Fruit fly (Drosophila melanogaster): ENCODE data around the gene SP1029.

SP1029 gene

DNA sequence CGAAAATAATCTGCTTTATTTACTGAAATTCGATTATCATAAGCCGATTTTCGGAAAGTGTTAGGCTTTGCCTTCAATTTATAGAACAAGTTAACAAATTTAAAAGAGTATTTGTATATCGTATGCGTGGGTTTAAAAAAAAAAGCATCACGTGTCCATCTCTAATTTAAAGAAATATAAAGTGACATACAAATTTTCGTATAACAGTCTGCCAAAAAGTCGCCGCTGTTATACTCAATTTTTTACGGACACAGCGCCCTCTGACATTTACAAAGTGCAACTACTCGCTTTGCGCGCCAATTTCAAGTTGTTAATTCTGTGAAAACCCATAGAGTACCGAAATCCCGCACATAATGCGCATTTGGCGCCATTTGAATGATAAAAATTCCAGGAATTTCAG is 1.2 kb upstream of the SP1029 start (continued):
- TF ChIP-seq CG18619 (GFP tag; optimal IDR thresholded peaks at IDR 0.05) (no peak), Awh (GFP tag; IDR thresholded peaks at IDR 0.05) (no peak), CG31388 (GFP tag; optimal IDR thresholded peaks at IDR 0.05) (no peak), pzg (GFP tag; optimal IDR thresholded peaks at IDR 0.05) (peak; percentile 33), CG2116 (GFP tag; optimal IDR thresholded peaks at IDR 0.05) (no peak), jumu (GFP tag; optimal IDR thresholded peaks at IDR 0.05) (no peak), pfk (GFP tag; optimal IDR thresholded peaks at IDR 0.05) (no peak), Six4 (GFP tag; optimal IDR thresholded peaks at IDR 0.05) (no peak), az2 (GFP tag; optimal IDR thresholded peaks at IDR 0.05) (no peak), H2.0 (GFP tag; IDR thresholded peaks at IDR 0.05) (no peak), CG3163 (GFP tag; optimal IDR thresholded peaks at IDR 0.05) (no peak), CG2712 (tag; optimal IDR thresholded peaks at IDR 0.05) (peak; percentile 51), CG34422 (GFP tag; IDR thresholded peaks at IDR 0.05) (peak; percentile 53; the same call in 1 of the 3 replicates), CG14014 (GFP tag; IDR thresholded peaks at IDR 0.05) (0 out of 2 replicates have a peak, but pooled peaks have one; percentile 27), hth (optimal IDR thresholded peaks at IDR 0.05) (no peak), Dip3 (GFP tag; optimal IDR thresholded peaks at IDR 0.05) (no peak), Dll (GFP tag; IDR thresholded peaks at IDR 0.05; ENCODE audit: partially characterized antibody) (peak; percentile 93), Drgx (GFP tag; IDR thresholded peaks at IDR 0.05) (no peak), Xbp1 (GFP tag; optimal IDR thresholded peaks at IDR 0.05) (peak; percentile 54), ato (GFP tag; IDR thresholded peaks at IDR 0.05; ENCODE audit: partially characterized antibody) (0 out of 2 replicates have a peak, but pooled peaks have one; percentile 53), crol (GFP tag; IDR thresholded peaks at IDR 0.05) (no peak), HHEX (GFP tag; optimal IDR thresholded peaks at IDR 0.05) (no peak), CG2202 (tag; optimal IDR thresholded peaks at IDR 0.05) (no peak), sr (GFP tag; IDR thresholded peaks at IDR 0.05) (0 out of 3 replicates have a peak, but pooled peaks have one; percentile 37), vnd (GFP tag; IDR thresholded peaks at IDR 0.05; ENCODE audit: partially characterized antibody) (peak; percentile 67), CG7357 (GFP tag; IDR thresholded peaks at IDR 0.05) (no peak), sima (GFP tag; optimal IDR thresholded peaks at IDR 0.05) (no peak), ash1 (GFP tag; optimal IDR thresholded peaks at IDR 0.05) (no peak), CG10654 (GFP tag; optimal IDR thresholded peaks at IDR 0.05) (no peak), Hr51 (GFP tag; optimal IDR thresholded peaks at IDR 0.05) (peak in 1 of 2 experiments; percentile 7), CG31224 (GFP tag; IDR thresholded peaks at IDR 0.05) (no peak), gcm2 (GFP tag; optimal IDR thresholded peaks at IDR 0.05) (no peak), bab2 (GFP tag; optimal IDR thresholded peaks at IDR 0.05) (no peak), CG32532 (GFP tag; IDR thresholded peaks at IDR 0.05) (peak; percentile 66; the same call in 1 of the 2 replicates), CG4328 (GFP tag; optimal IDR thresholded peaks at IDR 0.05) (no peak), CG1233 (GFP tag; optimal IDR thresholded peaks at IDR 0.05) (no peak), CG3726 (GFP tag; IDR thresholded peaks at IDR 0.05) (no peak), CG11504 (tag; optimal IDR thresholded peaks at IDR 0.05) (peak; percentile 5), CG4707 (GFP tag; optimal IDR thresholded peaks at IDR 0.05) (no peak), CG10431 (GFP tag; optimal IDR thresholded peaks at IDR 0.05) (no peak), unc-4 (GFP tag; IDR thresholded peaks at IDR 0.05; ENCODE audit: partially characterized antibody) (peak; percentile 82), CG34376 (GFP tag; optimal IDR thresholded peaks at IDR 0.05) (no peak), nau (GFP tag; optimal IDR thresholded peaks at IDR 0.05) (no peak), Atf3 (GFP tag; optimal IDR thresholded peaks at IDR 0.05) (no peak), CG17829 (tag; optimal IDR thresholded peaks at IDR 0.05) (peak; percentile 61), chif (GFP tag; optimal IDR thresholded peaks at IDR 0.05) (peak in 1 of 2 experiments; percentile 27), CG12744 (GFP tag; optimal IDR thresholded peaks at IDR 0.05) (peak; percentile 8), CG10565 (GFP tag; optimal IDR thresholded peaks at IDR 0.05) (no peak), GATAe (GFP tag; conservative IDR thresholded peaks at IDR 0.05) (no peak), HmgZ (tag; optimal IDR thresholded peaks at IDR 0.05) (no peak), bcd (GFP tag; optimal IDR thresholded peaks at IDR 0.05) (no peak)
